Worm (Caenorhabditis elegans) whole organism, L3 larva: ENCODE results near the gene nhr-30.

Source experiments
- R02D3.7 ChIP-seq: fragments of 150-350 bp; optimal IDR thresholded peaks from 2 replicates; lab custom pipeline; 2014; ENCODE audit warnings: missing biosample characterization, missing genetic modification characterization
- ama-1 ChIP-seq: fragments of 150-350 bp; optimal IDR thresholded peaks from 2 replicates; lab custom pipeline; 2018
- elt-1 ChIP-seq: fragments of 150-350 bp; optimal IDR thresholded peaks from 2 replicates; lab custom pipeline; 2014; ENCODE audit warnings: missing biosample characterization, missing genetic modification characterization
- elt-2 ChIP-seq: sonication (generic microtip); optimal IDR thresholded peaks from 2 replicates; lab custom pipeline; 2016; ENCODE audit warnings: missing genetic modification reagents, mild to moderate bottlenecking, missing genetic modification characterization, missing compliant biosample characterization
- hmg-11 ChIP-seq: sonication (generic microtip); optimal IDR thresholded peaks from 2 replicates; lab custom pipeline; 2016; ENCODE audit warnings: missing genetic modification characterization, missing compliant biosample characterization
- nhr-76 ChIP-seq: fragments of 150-350 bp; sonication (generic microtip); optimal IDR thresholded peaks from 5 replicates; lab custom pipeline; 2014; ENCODE audit warnings: missing biosample characterization, missing genetic modification characterization
- unc-39 ChIP-seq: sonication (generic microtip); optimal IDR thresholded peaks from 4 replicates; lab custom pipeline; 2017; ENCODE audit warnings: missing biosample characterization, missing genetic modification characterization

DNA sequence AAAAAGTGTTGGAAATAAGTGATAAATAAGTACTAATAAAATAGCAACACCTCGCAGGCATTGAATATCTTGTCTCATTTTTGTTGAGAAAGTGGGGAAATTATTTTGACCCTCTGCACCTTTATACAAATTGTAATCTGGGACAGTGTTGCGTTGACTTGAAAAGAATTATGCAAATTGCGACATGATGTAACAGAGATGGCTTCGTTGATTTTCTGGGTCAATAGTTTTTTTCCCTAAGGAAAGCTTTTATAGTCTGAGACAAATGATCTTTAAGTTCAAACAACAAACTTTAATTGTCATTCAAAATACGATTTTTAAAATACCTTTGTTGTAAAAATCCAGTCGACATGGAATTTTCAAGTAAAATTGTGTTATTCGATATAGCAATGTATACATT lies 20.3 kb upstream of the nhr-30 start, which contains the start of gene bus-1:
- TF ChIP-seq elt-2: no peak
- no peak for TF ChIP-seq nhr-76
- no peak for TF ChIP-seq hmg-11
- TF ChIP-seq unc-39 (tag; lab: Kevin White, UChicago): no peak
- TF ChIP-seq elt-1 (tag; lab: Kevin White, UChicago): no peak
- no peak for TF ChIP-seq R02D3.7 (tag; lab: Kevin White, UChicago)
- no peak for TF ChIP-seq ama-1 (lab: Kevin White, UChicago)
